Worm (Caenorhabditis elegans) whole organism, L4 larva: ENCODE results near the gene F49E8.8.

Source experiments
- F37D6.2 ChIP-seq: sonication (generic microtip); optimal IDR thresholded peaks from 2 replicates; lab custom pipeline; 2016; ENCODE audit warnings: mild to moderate bottlenecking, missing genetic modification characterization, missing compliant biosample characterization
- F49E8.2 ChIP-seq: sonication (generic microtip); optimal IDR thresholded peaks from 2 replicates; lab custom pipeline; 2016; ENCODE audit warnings: missing compliant biosample characterization, mild to moderate bottlenecking, missing genetic modification characterization, borderline replicate concordance
- R02D3.7 ChIP-seq: fragments of 150-350 bp; sonication (generic microtip); optimal IDR thresholded peaks from 3 replicates; lab custom pipeline; 2014; ENCODE audit warnings: missing biosample characterization, missing genetic modification characterization
- T26A8.4 ChIP-seq: fragments of 200-800 bp; sonication (Bioruptor generic); IDR thresholded peaks from 2 replicates; pipeline ENCODE4 v1.3.6; 2022; ENCODE audit warnings: missing genetic modification characterization, missing compliant biosample characterization
- Y75B8A.6 ChIP-seq: fragments of 200-800 bp; sonication (Bioruptor generic); IDR thresholded peaks from 2 replicates; pipeline ENCODE4 v1.3.6; 2022; ENCODE audit warnings: missing genetic modification reagents, missing genetic modification characterization, missing compliant biosample characterization
- ZK337.2 ChIP-seq: fragments of 200-800 bp; sonication (Bioruptor generic); IDR thresholded peaks from 2 replicates; pipeline ENCODE4 v1.3.6; 2022; ENCODE audit warnings: missing genetic modification reagents, missing genetic modification characterization, missing compliant biosample characterization
- ama-1 ChIP-seq: fragments of 150-350 bp; optimal IDR thresholded peaks from 2 replicates; lab custom pipeline; 2014; ENCODE audit warnings: inconsistent platforms, mixed read lengths
- ceh-20 ChIP-seq: fragments of 200-800 bp; sonication (Bioruptor generic); IDR thresholded peaks from 2 replicates; pipeline ENCODE4 v1.3.6; 2022; ENCODE audit warnings: missing genetic modification reagents, missing genetic modification characterization, missing compliant biosample characterization
- ces-1 ChIP-seq: fragments of 150-350 bp; sonication (generic microtip); optimal IDR thresholded peaks from 4 replicates; lab custom pipeline; 2014; ENCODE audit warnings: missing biosample characterization, missing genetic modification reagents, missing genetic modification characterization
- cey-2 ChIP-seq: sonication (generic microtip); optimal IDR thresholded peaks from 3 replicates; lab custom pipeline; 2017; ENCODE audit warnings: missing genetic modification characterization, mild to moderate bottlenecking, missing compliant biosample characterization, antibody characterized with exemption, borderline replicate concordance; ENCODE audit not compliant: insufficient read depth
- daf-12 ChIP-seq: fragments of 150-350 bp; optimal IDR thresholded peaks from 2 replicates; lab custom pipeline; 2014; ENCODE audit warnings: missing biosample characterization, missing genetic modification reagents, missing genetic modification characterization
- daf-8 ChIP-seq: fragments of 200-800 bp; sonication (Bioruptor generic); IDR thresholded peaks from 2 replicates; pipeline ENCODE4 v1.3.6; 2022; ENCODE audit warnings: missing genetic modification characterization, missing compliant biosample characterization
- dmd-6 ChIP-seq: fragments of 200-800 bp; sonication (Bioruptor generic); IDR thresholded peaks from 2 replicates; pipeline ENCODE4 v1.3.6; 2022; ENCODE audit warnings: missing genetic modification reagents, missing genetic modification characterization, missing compliant biosample characterization
- dmd-9 ChIP-seq: fragments of 200-800 bp; sonication (Bioruptor generic); IDR thresholded peaks from 2 replicates; pipeline ENCODE4 v1.3.6; 2022; ENCODE audit warnings: missing genetic modification reagents, missing genetic modification characterization, missing compliant biosample characterization
- dve-1 ChIP-seq: sonication (generic microtip); optimal IDR thresholded peaks from 2 replicates; lab custom pipeline; 2017; ENCODE audit warnings: antibody characterized with exemption, mild to moderate bottlenecking, missing genetic modification characterization, missing compliant biosample characterization; ENCODE audit not compliant: insufficient read depth
- egl-27 ChIP-seq: sonication (generic microtip); optimal IDR thresholded peaks from 3 replicates; lab custom pipeline; 2017; ENCODE audit warnings: missing biosample characterization, missing genetic modification reagents, missing genetic modification characterization
- fos-1 ChIP-seq: fragments of 150-350 bp; optimal IDR thresholded peaks from 2 replicates; lab custom pipeline; 2014; ENCODE audit warnings: missing biosample characterization, missing genetic modification characterization
- hif-1 ChIP-seq, 2 experiments: sonication (generic microtip); optimal IDR thresholded peaks; 2 replicates each; lab custom pipeline; 2016 to 2017; ENCODE audit warnings: missing compliant biosample characterization in 2 of 2, missing genetic modification characterization in 2 of 2, missing genetic modification reagents in 2 of 2, missing genotype in 2 of 2, mild to moderate bottlenecking in 1 of 2
- hlh-11 ChIP-seq: fragments of 200-800 bp; sonication (Bioruptor generic); optimal IDR thresholded peaks from 2 replicates; lab custom pipeline; 2018; ENCODE audit warnings: mild to moderate bottlenecking, missing genetic modification characterization, missing compliant biosample characterization
- hlh-30 ChIP-seq: sonication (generic microtip); optimal IDR thresholded peaks from 2 replicates; lab custom pipeline; 2017; ENCODE audit warnings: antibody characterized with exemption, mild to moderate bottlenecking, missing genetic modification characterization, missing compliant biosample characterization; ENCODE audit not compliant: insufficient read depth
- jun-1 ChIP-seq: fragments of 150-350 bp; optimal IDR thresholded peaks from 2 replicates; lab custom pipeline; 2014; ENCODE audit warnings: missing biosample characterization, missing genetic modification reagents, missing genetic modification characterization
- lim-7 ChIP-seq: fragments of 200-800 bp; sonication (Bioruptor generic); IDR thresholded peaks from 2 replicates; pipeline ENCODE4 v1.3.6; 2022; ENCODE audit warnings: missing genetic modification characterization, missing compliant biosample characterization
- lin-1 ChIP-seq: fragments of 200-800 bp; sonication (Bioruptor generic); IDR thresholded peaks from 2 replicates; pipeline ENCODE4 v1.3.6; 2022; ENCODE audit warnings: missing genetic modification reagents, missing genetic modification characterization, missing compliant biosample characterization
- lin-13 ChIP-seq: fragments of 150-350 bp; optimal IDR thresholded peaks from 2 replicates; lab custom pipeline; 2014; ENCODE audit warnings: missing biosample characterization, missing genetic modification reagents, missing genetic modification characterization
- lin-29 ChIP-seq: fragments of 200-800 bp; sonication (Bioruptor generic); IDR thresholded peaks from 2 replicates; pipeline ENCODE4 v1.3.6; 2022; ENCODE audit warnings: missing genetic modification reagents, missing genetic modification characterization, missing compliant biosample characterization
- lin-39 ChIP-seq: fragments of 150-350 bp; optimal IDR thresholded peaks from 2 replicates; lab custom pipeline; 2014; ENCODE audit warnings: missing biosample characterization, missing genetic modification reagents, missing genetic modification characterization
- madf-9 ChIP-seq: fragments of 200-800 bp; sonication (Bioruptor generic); conservative IDR thresholded peaks from 2 replicates; pipeline ENCODE4 v1.3.6; 2022; ENCODE audit warnings: missing genetic modification reagents, missing genetic modification characterization, missing compliant biosample characterization
- mdl-1 ChIP-seq, 2 experiments: fragments of 150-350 bp in 1 of 2; sonication (generic microtip) in 1 of 2; optimal IDR thresholded peaks; 2 replicates each; lab custom pipeline; 2014 to 2017; ENCODE audit warnings: missing biosample characterization in 2 of 2, missing genetic modification characterization in 2 of 2
- mdt-29 ChIP-seq: fragments of 200-800 bp; sonication (Bioruptor generic); IDR thresholded peaks from 2 replicates; pipeline ENCODE4 v1.3.6; 2022; ENCODE audit warnings: missing genetic modification reagents, missing genetic modification characterization, missing compliant biosample characterization
- mep-1 ChIP-seq: fragments of 150-350 bp; sonication (generic microtip); optimal IDR thresholded peaks from 3 replicates; lab custom pipeline; 2014; ENCODE audit warnings: missing biosample characterization, missing genetic modification characterization
- mes-2 ChIP-seq: sonication (generic microtip); optimal IDR thresholded peaks from 2 replicates; lab custom pipeline; 2016; ENCODE audit warnings: missing genotype, mild to moderate bottlenecking, missing genetic modification characterization, missing compliant biosample characterization; ENCODE audit not compliant: poor library complexity, severe bottlenecking
- mxl-3 ChIP-seq: fragments of 200-800 bp; sonication (Bioruptor generic); optimal IDR thresholded peaks from 2 replicates; lab custom pipeline; 2018; ENCODE audit warnings: mild to moderate bottlenecking, missing genetic modification characterization, missing compliant biosample characterization
- nhr-10 ChIP-seq: fragments of 150-350 bp; optimal IDR thresholded peaks from 2 replicates; lab custom pipeline; 2014; ENCODE audit warnings: missing biosample characterization, missing genetic modification characterization
- nhr-111 ChIP-seq: fragments of 200-800 bp; sonication (Bioruptor generic); optimal IDR thresholded peaks from 2 replicates; lab custom pipeline; 2018; ENCODE audit warnings: mild to moderate bottlenecking, missing genetic modification characterization, missing compliant biosample characterization
- nhr-25 ChIP-seq: sonication (generic microtip); optimal IDR thresholded peaks from 2 replicates; lab custom pipeline; 2017; ENCODE audit warnings: missing genetic modification characterization, mild to moderate bottlenecking, missing compliant biosample characterization, antibody characterized with exemption, moderate library complexity, borderline replicate concordance; ENCODE audit not compliant: insufficient read depth
- nhr-42 ChIP-seq: fragments of 200-800 bp; sonication (Bioruptor generic); IDR thresholded peaks from 2 replicates; pipeline ENCODE4 v1.3.6; 2022; ENCODE audit warnings: missing genetic modification characterization, missing compliant biosample characterization
- nhr-6 ChIP-seq: fragments of 150-350 bp; optimal IDR thresholded peaks from 2 replicates; lab custom pipeline; 2014; ENCODE audit warnings: missing biosample characterization, missing genetic modification characterization
- php-3 ChIP-seq: fragments of 200-800 bp; sonication (Bioruptor generic); IDR thresholded peaks from 2 replicates; pipeline ENCODE4 v1.3.6; 2022; ENCODE audit warnings: missing genetic modification reagents, missing genetic modification characterization, missing compliant biosample characterization
- pqm-1 ChIP-seq: sonication (generic microtip); optimal IDR thresholded peaks from 2 replicates; lab custom pipeline; 2017; ENCODE audit warnings: missing biosample characterization, missing genetic modification characterization
- sdz-12 ChIP-seq: fragments of 200-800 bp; sonication (Bioruptor generic); optimal IDR thresholded peaks from 2 replicates; lab custom pipeline; 2018; ENCODE audit warnings: mild to moderate bottlenecking, missing genetic modification characterization, missing compliant biosample characterization
- set-16 ChIP-seq: fragments of 200-800 bp; sonication (Bioruptor generic); IDR thresholded peaks from 2 replicates; pipeline ENCODE4 v1.3.6; 2022; ENCODE audit warnings: missing genetic modification reagents, missing genetic modification characterization, missing compliant biosample characterization
- skn-1 ChIP-seq: fragments of 150-350 bp; optimal IDR thresholded peaks from 2 replicates; lab custom pipeline; 2014; ENCODE audit warnings: missing biosample characterization, missing genetic modification characterization
- spr-1 ChIP-seq: sonication (generic microtip); optimal IDR thresholded peaks from 2 replicates; lab custom pipeline; 2016; ENCODE audit warnings: mild to moderate bottlenecking, missing genetic modification characterization, missing compliant biosample characterization
- spr-3 ChIP-seq: fragments of 200-800 bp; sonication (Bioruptor generic); optimal IDR thresholded peaks from 2 replicates; lab custom pipeline; 2018; ENCODE audit warnings: mild to moderate bottlenecking, missing genetic modification characterization, missing compliant biosample characterization
- tra-1 ChIP-seq: fragments of 200-800 bp; sonication (Bioruptor generic); IDR thresholded peaks from 2 replicates; pipeline ENCODE4 v1.3.6; 2022; ENCODE audit warnings: missing genetic modification reagents, missing genetic modification characterization, missing compliant biosample characterization
- unc-39 ChIP-seq: sonication (generic microtip); optimal IDR thresholded peaks from 2 replicates; lab custom pipeline; 2017; ENCODE audit warnings: missing biosample characterization, missing genetic modification characterization
- unc-62 ChIP-seq, 3 experiments: fragments of 150-350 bp in 1 of 3; sonication (generic microtip); optimal IDR thresholded peaks in 2 of 3; peaks in 1 of 3; 1 replicate in 1 of 3; 2 replicates in 2 of 3; lab custom pipeline; 2014 to 2017; ENCODE audit warnings: missing biosample characterization in 3 of 3, missing genetic modification characterization in 3 of 3, missing genetic modification reagents in 3 of 3, missing genotype in 1 of 3
- zag-1 ChIP-seq: fragments of 150-350 bp; optimal IDR thresholded peaks from 2 replicates; lab custom pipeline; 2014; ENCODE audit warnings: missing biosample characterization, missing genetic modification characterization
- zfp-2 ChIP-seq: sonication (generic microtip); optimal IDR thresholded peaks from 2 replicates; lab custom pipeline; 2016; ENCODE audit warnings: mild to moderate bottlenecking, missing genetic modification characterization, missing compliant biosample characterization
- zfp-3 ChIP-seq: fragments of 200-800 bp; sonication (Bioruptor generic); conservative IDR thresholded peaks from 2 replicates; pipeline ENCODE4 v1.3.6; 2022; ENCODE audit warnings: missing genetic modification reagents, missing genetic modification characterization, missing compliant biosample characterization

Gene F49E8.8

DNA sequence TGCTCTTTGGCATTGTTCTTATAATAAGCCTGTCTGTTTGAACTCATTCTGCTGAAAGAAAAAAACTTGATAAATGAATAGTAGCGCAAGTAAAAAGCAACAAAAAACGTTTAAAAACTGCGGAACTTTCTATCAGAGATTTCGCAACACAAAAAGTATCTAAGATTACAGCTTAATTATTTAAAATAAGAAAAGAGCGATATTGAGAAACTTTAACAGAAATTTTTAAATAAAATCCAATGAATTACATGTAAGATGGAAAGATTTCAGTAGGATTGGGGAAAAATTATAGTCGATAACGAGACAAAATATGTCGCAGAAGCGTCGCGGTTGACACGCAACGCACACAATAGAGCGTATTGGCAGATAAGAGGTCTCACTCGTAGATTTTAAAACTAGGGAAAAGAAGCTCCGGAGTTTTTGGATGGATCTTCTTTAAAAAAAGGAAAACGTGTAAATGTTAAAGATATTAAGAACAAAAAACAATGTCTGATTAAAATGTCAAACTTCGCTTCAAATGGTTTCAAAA, 5.2 kb downstream of the F49E8.8 start, which contains the start of gene ima-3:
TSS of gene ima-3 (minus strand) at position 51 of the 529 bp plus-strand sequence.
- TF ChIP-seq F49E8.2 (tag; lab: Kevin White, UChicago): no peak
- no peak for TF ChIP-seq dmd-6 (GFP tag; lab: Robert Waterston, UW)
- TF ChIP-seq zfp-2: no peak
- TF ChIP-seq spr-1 (tag; lab: Kevin White, UChicago): no peak
- no peak for TF ChIP-seq unc-62 (GFP tag; optimal IDR thresholded peaks at IDR 0.05 in 1 of 2; lab: Kevin White, UChicago)
- no peak for TF ChIP-seq unc-62 (tag; optimal IDR thresholded peaks at IDR 0.05; lab: Kevin White, UChicago)
- no peak for TF ChIP-seq daf-8
- TF ChIP-seq unc-39 (tag; lab: Kevin White, UChicago): no peak
- TF ChIP-seq mdt-29 (GFP tag; lab: Robert Waterston, UW): no peak
- peak; percentile 51 for TF ChIP-seq mep-1 (tag; lab: Kevin White, UChicago)
- TF ChIP-seq spr-3 (GFP tag; lab: Kevin White, UChicago): no peak
- TF ChIP-seq F37D6.2 (tag; lab: Kevin White, UChicago): no peak
- TF ChIP-seq ces-1 (GFP tag; lab: Kevin White, UChicago): no peak
- TF ChIP-seq hlh-11 (tag; lab: Kevin White, UChicago): no peak
- TF ChIP-seq lin-13 (GFP tag; lab: Kevin White, UChicago): peak; percentile 44
- TF ChIP-seq R02D3.7 (tag; lab: Kevin White, UChicago): no peak
- no peak for TF ChIP-seq lim-7
- TF ChIP-seq daf-12 (tag; lab: Kevin White, UChicago): no peak
- TF ChIP-seq fos-1: no peak
- TF ChIP-seq hlh-30 (tag; lab: Kevin White, UChicago): no peak
- TF ChIP-seq mxl-3 (GFP tag; lab: Kevin White, UChicago): no peak
- TF ChIP-seq nhr-10 (tag; lab: Kevin White, UChicago): no peak
- TF ChIP-seq dve-1 (tag; lab: Kevin White, UChicago): peak; percentile 30
- no peak for TF ChIP-seq ceh-20 (GFP tag; lab: Robert Waterston, UW)
- TF ChIP-seq pqm-1 (tag; lab: Kevin White, UChicago): peak; percentile 36
- TF ChIP-seq tra-1 (GFP tag; lab: Robert Waterston, UW): no peak
- TF ChIP-seq dmd-9 (GFP tag; lab: Robert Waterston, UW): no peak
- TF ChIP-seq lin-29 (GFP tag; lab: Robert Waterston, UW): no peak
- peak; percentile 72 for TF ChIP-seq mes-2 (tag; lab: Kevin White, UChicago)
- peak; percentile 2 for TF ChIP-seq ama-1 (lab: Kevin White, UChicago)
- TF ChIP-seq sdz-12 (GFP tag; lab: Kevin White, UChicago): no peak
- no peak for TF ChIP-seq nhr-42
- no peak for TF ChIP-seq php-3 (GFP tag; lab: Robert Waterston, UW)
- no peak for TF ChIP-seq madf-9
- TF ChIP-seq lin-39 (tag; lab: Kevin White, UChicago): no peak
- TF ChIP-seq skn-1: no peak
- TF ChIP-seq nhr-25 (tag; lab: Kevin White, UChicago): no peak
- no peak for TF ChIP-seq set-16 (GFP tag; lab: Robert Waterston, UW)
- no peak for TF ChIP-seq zfp-3 (GFP tag; lab: Robert Waterston, UW)
- no peak for TF ChIP-seq egl-27
- TF ChIP-seq ZK337.2 (GFP tag; lab: Robert Waterston, UW): no peak
- no peak for TF ChIP-seq mdl-1 (tag; optimal IDR thresholded peaks at IDR 0.05; lab: Kevin White, UChicago)
- no peak for TF ChIP-seq cey-2 (tag; lab: Kevin White, UChicago)
- no peak for TF ChIP-seq zag-1 (tag; lab: Kevin White, UChicago)
- TF ChIP-seq nhr-111 (GFP tag; lab: Kevin White, UChicago): no peak
- TF ChIP-seq nhr-6: peak; percentile 17
- no peak for TF ChIP-seq lin-1 (GFP tag; lab: Robert Waterston, UW)
- no peak for TF ChIP-seq jun-1 (tag; lab: Kevin White, UChicago)
- TF ChIP-seq T26A8.4 (GFP tag; lab: Robert Waterston, UW): no peak
- TF ChIP-seq Y75B8A.6 (GFP tag; lab: Robert Waterston, UW): no peak
- TF ChIP-seq hif-1 (tag; optimal IDR thresholded peaks at IDR 0.05; lab: Kevin White, UChicago): peak in 1 of 2 experiments; percentile 47
